Worm (Caenorhabditis elegans) whole organism, L4/young adult: ENCODE measurements around the gene kvs-4.

ENCODE experiments used
- W03F9.2 ChIP-seq: fragments of 150-350 bp; optimal IDR thresholded peaks from 2 replicates; lab custom pipeline; 2014; ENCODE audit warnings: missing biosample characterization, missing genetic modification characterization
- him-1 ChIP-seq: sonication (generic microtip); optimal IDR thresholded peaks from 2 replicates; lab custom pipeline; 2016; ENCODE audit warnings: missing genotype, missing genetic modification reagents, missing genetic modification characterization, missing compliant biosample characterization

- TF ChIP-seq him-1 (tag; lab: Kevin White, UChicago) (no peak), W03F9.2 (tag; lab: Kevin White, UChicago) (no peak)
These were observed 18.3 kb upstream of the kvs-4 start for ce11 chrIII:10994085-10994484.
